Worm (Caenorhabditis elegans) whole organism, L3 larva: ENCODE data around the gene dod-19.

ENCODE experiments used
- R02D3.7 ChIP-seq: fragments of 150-350 bp; optimal IDR thresholded peaks from 2 replicates; lab custom pipeline; 2014; ENCODE audit warnings: missing biosample characterization, missing genetic modification characterization
- ZK546.5 ChIP-seq: sonication (generic microtip); optimal IDR thresholded peaks from 2 replicates; lab custom pipeline; 2017; ENCODE audit warnings: missing biosample characterization, missing genetic modification characterization
- ama-1 ChIP-seq: fragments of 150-350 bp; optimal IDR thresholded peaks from 2 replicates; lab custom pipeline; 2018
- ceh-28 ChIP-seq: fragments of 150-350 bp; optimal IDR thresholded peaks from 2 replicates; lab custom pipeline; 2014; ENCODE audit warnings: missing biosample characterization, missing genetic modification reagents, missing genetic modification characterization
- daf-12 ChIP-seq: fragments of 150-350 bp; optimal IDR thresholded peaks from 2 replicates; lab custom pipeline; 2014; ENCODE audit warnings: missing biosample characterization, missing genetic modification reagents, missing genetic modification characterization
- egl-5 ChIP-seq: fragments of 150-350 bp; optimal IDR thresholded peaks from 2 replicates; lab custom pipeline; 2017; ENCODE audit warnings: missing biosample characterization, missing genetic modification reagents, missing genetic modification characterization, inconsistent platforms
- mdl-1 ChIP-seq: fragments of 150-350 bp; optimal IDR thresholded peaks from 2 replicates; lab custom pipeline; 2014; ENCODE audit warnings: missing biosample characterization, missing genetic modification characterization
- nhr-11 ChIP-seq: fragments of 150-350 bp; optimal IDR thresholded peaks from 2 replicates; lab custom pipeline; 2014; ENCODE audit warnings: missing biosample characterization, missing genetic modification characterization
- nhr-237 ChIP-seq: fragments of 150-350 bp; optimal IDR thresholded peaks from 2 replicates; lab custom pipeline; 2014; ENCODE audit warnings: missing biosample characterization, missing genetic modification characterization
- pqm-1 ChIP-seq: fragments of 150-350 bp; optimal IDR thresholded peaks from 2 replicates; lab custom pipeline; 2017; ENCODE audit warnings: missing biosample characterization, missing genetic modification characterization, inconsistent platforms
- snpc-4 ChIP-seq: fragments of 150-350 bp; optimal IDR thresholded peaks from 2 replicates; lab custom pipeline; 2014; ENCODE audit warnings: missing biosample characterization, missing genetic modification characterization
- zag-1 ChIP-seq: fragments of 150-350 bp; optimal IDR thresholded peaks from 2 replicates; lab custom pipeline; 2014; ENCODE audit warnings: missing biosample characterization, missing genetic modification characterization

DNA sequence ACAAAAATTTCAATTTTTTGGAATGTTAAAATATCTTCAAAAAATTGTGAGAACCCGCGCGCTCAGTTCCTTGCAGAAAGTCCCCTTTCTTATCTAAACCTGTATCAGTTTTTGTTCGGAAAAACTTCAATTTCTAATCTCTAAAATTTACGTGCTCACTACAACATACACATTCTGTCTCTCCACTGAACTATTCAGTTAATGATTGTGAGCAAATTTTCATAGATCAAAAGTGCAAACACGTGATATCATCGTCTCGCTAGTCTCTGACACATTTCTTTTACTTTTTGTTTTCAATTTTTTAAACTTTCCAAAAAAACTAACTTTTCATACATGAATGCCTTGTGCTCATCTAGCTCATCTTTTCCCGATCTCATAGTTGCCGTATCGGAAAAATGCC lies 44.9 kb upstream of the dod-19 start, which contains the start of gene nhr-203:
- TF ChIP-seq snpc-4 (tag; lab: Kevin White, UChicago): no peak
- no peak for TF ChIP-seq egl-5 (tag; lab: Kevin White, UChicago)
- no peak for TF ChIP-seq nhr-237 (tag; lab: Kevin White, UChicago)
- TF ChIP-seq zag-1 (tag; lab: Kevin White, UChicago): no peak
- TF ChIP-seq ceh-28 (tag; lab: Kevin White, UChicago): no peak
- TF ChIP-seq R02D3.7 (tag; lab: Kevin White, UChicago): no peak
- no peak for TF ChIP-seq daf-12 (tag; lab: Kevin White, UChicago)
- no peak for TF ChIP-seq nhr-11 (tag; lab: Kevin White, UChicago)
- TF ChIP-seq ZK546.5: no peak
- peak; percentile 97 for TF ChIP-seq pqm-1 (tag; lab: Kevin White, UChicago)
- no peak for TF ChIP-seq mdl-1 (tag; lab: Kevin White, UChicago)
- no peak for TF ChIP-seq ama-1 (lab: Kevin White, UChicago)
